Worm (Caenorhabditis elegans) whole organism, L1 larva: ENCODE measurements around the gene pals-22.

Experiments
- F16B12.6 ChIP-seq: fragments of 150-350 bp; optimal IDR thresholded peaks from 2 replicates; lab custom pipeline; 2014; ENCODE audit warnings: missing biosample characterization, missing genetic modification characterization
- Y116A8C.19 ChIP-seq: sonication (generic microtip); optimal IDR thresholded peaks from 2 replicates; lab custom pipeline; 2016; ENCODE audit warnings: missing compliant biosample characterization, missing genetic modification characterization, borderline replicate concordance
- aha-1 ChIP-seq: fragments of 150-350 bp; optimal IDR thresholded peaks from 2 replicates; lab custom pipeline; 2014; ENCODE audit warnings: missing biosample characterization, missing genetic modification characterization
- aly-2 ChIP-seq: fragments of 150-350 bp; optimal IDR thresholded peaks from 2 replicates; lab custom pipeline; 2014; ENCODE audit warnings: missing biosample characterization, missing genetic modification characterization
- ceh-63 ChIP-seq: fragments of 200-800 bp; sonication (Bioruptor generic); optimal IDR thresholded peaks from 2 replicates; lab custom pipeline; 2018; ENCODE audit warnings: mild to moderate bottlenecking, missing genetic modification characterization, missing compliant biosample characterization
- ceh-8 ChIP-seq: fragments of 200-800 bp; sonication (Bioruptor generic); optimal IDR thresholded peaks from 2 replicates; lab custom pipeline; 2018; ENCODE audit warnings: mild to moderate bottlenecking, missing genetic modification characterization, moderate library complexity, missing compliant biosample characterization
- ceh-82 ChIP-seq, 3 experiments: fragments of 150-350 bp in 1 of 3; sonication (generic microtip) in 2 of 3; optimal IDR thresholded peaks; 2 replicates each; lab custom pipeline; 2014 to 2017; ENCODE audit warnings: missing biosample characterization in 3 of 3, missing genetic modification characterization in 3 of 3
- ceh-90 ChIP-seq: sonication (generic microtip); optimal IDR thresholded peaks from 2 replicates; lab custom pipeline; 2016; ENCODE audit warnings: missing genetic modification characterization, missing compliant biosample characterization
- egl-13 ChIP-seq: sonication (generic microtip); optimal IDR thresholded peaks from 2 replicates; lab custom pipeline; 2016; ENCODE audit warnings: missing genotype, missing genetic modification reagents, missing genetic modification characterization, missing compliant biosample characterization
- egl-27 ChIP-seq, 2 experiments: fragments of 150-350 bp in 1 of 2; sonication (generic microtip); optimal IDR thresholded peaks; 3 replicates each; lab custom pipeline; 2017 to 2018; ENCODE audit warnings: missing biosample characterization in 2 of 2, missing genetic modification characterization in 2 of 2, missing genetic modification reagents in 2 of 2
- elt-2 ChIP-seq: sonication (generic microtip); optimal IDR thresholded peaks from 2 replicates; lab custom pipeline; 2016; ENCODE audit warnings: missing genetic modification characterization, mild to moderate bottlenecking, inconsistent platforms, missing compliant biosample characterization, missing genetic modification reagents
- elt-3 ChIP-seq, 6 experiments: fragments of 150-350 bp in 1 of 6; sonication (generic microtip); optimal IDR thresholded peaks; 2 replicates each; lab custom pipeline; 2017 to 2018; ENCODE audit warnings: missing biosample characterization in 6 of 6, missing genetic modification characterization in 6 of 6, inconsistent platforms in 1 of 6
- ets-5 ChIP-seq: fragments of 200-800 bp; sonication (Bioruptor generic); IDR thresholded peaks from 2 replicates; pipeline ENCODE4 v1.3.6; 2022; ENCODE audit warnings: missing genetic modification characterization, missing compliant biosample characterization
- fkh-4 ChIP-seq: sonication (generic microtip); optimal IDR thresholded peaks from 2 replicates; lab custom pipeline; 2016; ENCODE audit warnings: missing compliant biosample characterization, missing genetic modification characterization, borderline replicate concordance
- fos-1 ChIP-seq: fragments of 150-350 bp; optimal IDR thresholded peaks from 2 replicates; lab custom pipeline; 2014; ENCODE audit warnings: missing biosample characterization, missing genetic modification characterization
- irx-1 ChIP-seq: sonication (generic microtip); optimal IDR thresholded peaks from 2 replicates; lab custom pipeline; 2016; ENCODE audit warnings: missing genetic modification characterization, missing compliant biosample characterization
- lin-13 ChIP-seq: fragments of 150-350 bp; optimal IDR thresholded peaks from 2 replicates; lab custom pipeline; 2014; ENCODE audit warnings: missing biosample characterization, missing genetic modification reagents, missing genetic modification characterization
- lir-3 ChIP-seq: sonication (generic microtip); optimal IDR thresholded peaks from 2 replicates; lab custom pipeline; 2016; ENCODE audit warnings: mild to moderate bottlenecking, missing genetic modification characterization, moderate library complexity, missing compliant biosample characterization; ENCODE audit not compliant: poor library complexity
- mdl-1 ChIP-seq, 2 experiments: fragments of 150-350 bp; optimal IDR thresholded peaks; 2 replicates each; lab custom pipeline; 2014 to 2017; ENCODE audit warnings: missing biosample characterization in 2 of 2, missing genetic modification characterization in 2 of 2, inconsistent platforms in 1 of 2
- mep-1 ChIP-seq: fragments of 150-350 bp; optimal IDR thresholded peaks from 2 replicates; lab custom pipeline; 2014; ENCODE audit warnings: missing biosample characterization, missing genetic modification characterization
- nhr-19 ChIP-seq: fragments of 200-800 bp; sonication (Bioruptor generic); conservative IDR thresholded peaks from 2 replicates; pipeline ENCODE4 v1.3.6; 2022; ENCODE audit warnings: missing genetic modification characterization, missing compliant biosample characterization
- nhr-28 ChIP-seq: fragments of 150-350 bp; optimal IDR thresholded peaks from 2 replicates; lab custom pipeline; 2014; ENCODE audit warnings: missing biosample characterization, missing genetic modification characterization
- nhr-76 ChIP-seq: sonication (generic microtip); optimal IDR thresholded peaks from 2 replicates; lab custom pipeline; 2017; ENCODE audit warnings: missing biosample characterization, missing genetic modification characterization
- nhr-77 ChIP-seq: fragments of 150-350 bp; optimal IDR thresholded peaks from 2 replicates; lab custom pipeline; 2014; ENCODE audit warnings: missing biosample characterization, missing genetic modification characterization
- nhr-90 ChIP-seq: sonication (generic microtip); optimal IDR thresholded peaks from 2 replicates; lab custom pipeline; 2016; ENCODE audit warnings: mild to moderate bottlenecking, missing genetic modification characterization, missing compliant biosample characterization; ENCODE audit not compliant: poor library complexity
- pag-3 ChIP-seq: sonication (generic microtip); optimal IDR thresholded peaks from 2 replicates; lab custom pipeline; 2017; ENCODE audit warnings: missing genetic modification characterization, mild to moderate bottlenecking, missing compliant biosample characterization, antibody characterized with exemption, borderline replicate concordance; ENCODE audit not compliant: insufficient read depth
- pqm-1 ChIP-seq: sonication (generic microtip); optimal IDR thresholded peaks from 3 replicates; lab custom pipeline; 2017; ENCODE audit warnings: missing biosample characterization, missing genetic modification characterization
- sox-4 ChIP-seq: sonication (generic microtip); optimal IDR thresholded peaks from 2 replicates; lab custom pipeline; 2016; ENCODE audit warnings: missing genetic modification characterization, missing compliant biosample characterization
- sptf-1 ChIP-seq: fragments of 150-350 bp; optimal IDR thresholded peaks from 2 replicates; lab custom pipeline; 2014; ENCODE audit warnings: missing biosample characterization, missing genetic modification characterization
- swsn-7 ChIP-seq: sonication (generic microtip); optimal IDR thresholded peaks from 2 replicates; lab custom pipeline; 2016; ENCODE audit warnings: missing genetic modification characterization, missing compliant biosample characterization
- tbx-2 ChIP-seq: sonication (generic microtip); optimal IDR thresholded peaks from 2 replicates; lab custom pipeline; 2016; ENCODE audit warnings: missing genetic modification characterization, missing compliant biosample characterization
- tlp-1 ChIP-seq: fragments of 150-350 bp; optimal IDR thresholded peaks from 2 replicates; lab custom pipeline; 2014; ENCODE audit warnings: missing biosample characterization, missing genetic modification characterization
- unc-30 ChIP-seq: sonication (generic microtip); optimal IDR thresholded peaks from 2 replicates; lab custom pipeline; 2017; ENCODE audit warnings: missing biosample characterization, missing genetic modification characterization
- vab-15 ChIP-seq: sonication (generic microtip); optimal IDR thresholded peaks from 2 replicates; lab custom pipeline; 2017; ENCODE audit warnings: missing genotype, mild to moderate bottlenecking, missing genetic modification characterization, missing compliant biosample characterization

Gene pals-22

DNA sequence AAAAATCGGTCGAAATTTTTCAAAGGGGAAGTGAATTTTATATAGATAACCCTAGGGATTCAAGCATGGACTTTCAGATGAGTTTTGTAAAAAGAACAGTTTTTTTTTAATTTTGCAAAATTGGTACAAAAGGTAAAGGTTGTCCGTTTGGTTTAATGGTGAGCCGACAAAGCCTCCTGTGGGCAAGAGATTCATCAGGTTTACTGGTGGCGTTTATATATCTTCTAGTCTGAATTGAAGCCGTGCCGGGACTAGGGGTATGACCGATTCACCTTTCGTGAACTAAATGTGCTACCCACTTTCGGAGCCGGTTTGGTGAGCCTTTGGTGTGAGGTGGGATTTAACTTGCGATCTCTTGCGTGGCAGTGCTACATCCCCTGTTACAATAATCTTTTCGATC, 45.9 kb downstream of the pals-22 start:
- TF ChIP-seq nhr-76 (tag; lab: Kevin White, UChicago) (no peak), nhr-28 (no peak), vab-15 (no peak), nhr-90 (tag; lab: Kevin White, UChicago) (no peak), irx-1 (tag; lab: Kevin White, UChicago) (no peak), swsn-7 (no peak), nhr-77 (no peak), lin-13 (GFP tag; lab: Kevin White, UChicago) (no peak)

DNA sequence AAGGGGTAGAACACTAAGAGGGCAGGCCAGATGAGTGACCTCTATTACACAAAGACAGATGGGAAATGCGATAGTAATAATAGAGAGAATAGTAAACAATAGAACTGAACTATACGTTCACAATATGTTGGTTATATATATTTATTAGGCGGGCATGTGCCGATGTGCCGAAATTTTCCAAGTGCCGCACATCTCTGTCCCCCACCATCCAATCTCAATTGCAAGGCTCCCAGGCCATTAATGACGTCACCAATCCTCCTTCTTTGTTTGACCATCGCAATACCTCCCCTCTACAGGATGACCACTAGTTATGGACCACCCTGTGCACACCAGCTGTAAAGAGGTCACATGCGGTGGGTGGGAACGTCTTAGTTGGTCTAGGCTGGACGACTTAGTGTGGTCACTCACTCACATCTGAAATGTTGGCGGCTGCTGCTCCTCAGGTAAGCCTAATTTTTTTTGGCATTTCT, 46.9 kb downstream of the pals-22 start, which contains the start of gene F40G9.6:
Gene F40G9.6, plus strand, starts transcription at position 420 of the 470 bp plus-strand sequence.
- TF ChIP-seq pqm-1 (tag; lab: Kevin White, UChicago) (no peak), ets-5 (GFP tag; lab: Robert Waterston, UW) (no peak), nhr-28 (no peak)

- TF ChIP-seq sptf-1 (tag; lab: Kevin White, UChicago) (no peak), unc-30 (no peak), tbx-2 (tag; lab: Kevin White, UChicago) (no peak), mdl-1 (tag; optimal IDR thresholded peaks at IDR 0.05; lab: Kevin White, UChicago) (no peak), ceh-8 (GFP tag; lab: Kevin White, UChicago) (no peak), pag-3 (no peak), nhr-19 (GFP tag; lab: Robert Waterston, UW) (no peak), egl-13 (tag; lab: Kevin White, UChicago) (no peak), sox-4 (no peak), aha-1 (tag; lab: Kevin White, UChicago) (no peak), nhr-90 (tag; lab: Kevin White, UChicago) (no peak), egl-27 (tag; optimal IDR thresholded peaks at IDR 0.05; lab: Kevin White, UChicago) (no peak), aly-2 (tag; lab: Kevin White, UChicago) (no peak), fos-1 (no peak), vab-15 (no peak), mep-1 (no peak), Y116A8C.19 (tag; lab: Kevin White, UChicago) (no peak)
Measured at ce11 chrIII:180963-181362, 48.7 kb downstream of the pals-22 start, which contains the start of gene F40G9.5. F40G9.5 (plus strand) TSS chrIII:181263.

- TF ChIP-seq fkh-4 (tag; lab: Kevin White, UChicago) (no peak), nhr-19 (GFP tag; lab: Robert Waterston, UW) (no peak), elt-3 (tag; optimal IDR thresholded peaks at IDR 0.05; lab: Kevin White, UChicago) (no peak), ceh-63 (GFP tag; lab: Kevin White, UChicago) (no peak), F16B12.6 (no peak), ets-5 (GFP tag; lab: Robert Waterston, UW) (no peak), ceh-82 (tag; optimal IDR thresholded peaks at IDR 0.05; lab: Kevin White, UChicago) (no peak), nhr-28 (no peak), ceh-90 (tag; lab: Kevin White, UChicago) (no peak), lir-3 (tag; lab: Kevin White, UChicago) (no peak)
- TF ChIP-seq, all 84 proteins: peak for 0
Measured at ce11 chrIII:182080-182479, 49.9 kb downstream of the pals-22 start, which contains the start of gene F40G9.15. F40G9.15 (plus strand) TSS chrIII:182380.

ce11 chrIII:183072-183471, 50.9 kb downstream of the pals-22 start:
- no peak for TF ChIP-seq tlp-1
- peak; percentile 39 for TF ChIP-seq elt-2 (tag; lab: Kevin White, UChicago)
